Worm (Caenorhabditis elegans): ENCODE measurements around the gene F58F9.3.

F58F9.3 gene

ce11 chrIV:6279392-6279791 lies 46.4 kb downstream of the F58F9.3 start, which contains the start of gene sams-5:
sams-5 (minus strand) TSS chrIV:6279522.
- TF ChIP-seq hif-1 (tag; optimal IDR thresholded peaks at IDR 0.05): no peak
- no peak for TF ChIP-seq nhr-11 (tag; optimal IDR thresholded peaks at IDR 0.05)
- TF ChIP-seq madf-9 (GFP tag; conservative IDR thresholded peaks at IDR 0.05): no peak
- TF ChIP-seq F26F4.8 (GFP tag; conservative IDR thresholded peaks at IDR 0.05): no peak
- no peak for TF ChIP-seq jun-1 (tag; optimal IDR thresholded peaks at IDR 0.05)
- no peak for TF ChIP-seq ces-1 (GFP tag; optimal IDR thresholded peaks at IDR 0.05)
- no peak for TF ChIP-seq snpc-1.2 (GFP tag; IDR thresholded peaks at IDR 0.05)
- TF ChIP-seq Y105C5A.15 (GFP tag; IDR thresholded peaks at IDR 0.05): no peak
- TF ChIP-seq daf-8 (GFP tag; IDR thresholded peaks at IDR 0.05): no peak
- no peak for TF ChIP-seq gei-8 (GFP tag; optimal IDR thresholded peaks at IDR 0.05)
- TF ChIP-seq zip-11 (GFP tag; IDR thresholded peaks at IDR 0.05): no peak
- TF ChIP-seq ceh-28 (tag; optimal IDR thresholded peaks at IDR 0.05): no peak
- no peak for TF ChIP-seq ceh-32 (tag; optimal IDR thresholded peaks at IDR 0.05; ENCODE audit: poor library complexity)

- TF ChIP-seq mxl-3 (GFP tag; optimal IDR thresholded peaks at IDR 0.05) (no peak), tra-1 (GFP tag; IDR thresholded peaks at IDR 0.05) (no peak), lir-3 (tag; optimal IDR thresholded peaks at IDR 0.05) (no peak), fkh-10 (GFP tag; optimal IDR thresholded peaks at IDR 0.05) (no peak), nhr-28 (tag; optimal IDR thresholded peaks at IDR 0.05) (no peak), ZK337.2 (GFP tag; IDR thresholded peaks at IDR 0.05) (no peak), nhr-102 (tag; optimal IDR thresholded peaks at IDR 0.05) (no peak), lin-13 (GFP tag; optimal IDR thresholded peaks at IDR 0.05) (no peak), arid-1 (GFP tag; conservative IDR thresholded peaks at IDR 0.05) (no peak), mdt-29 (GFP tag; IDR thresholded peaks at IDR 0.05) (no peak), gei-8 (GFP tag; optimal IDR thresholded peaks at IDR 0.05) (no peak), lin-39 (tag; optimal IDR thresholded peaks at IDR 0.05) (no peak), zip-11 (GFP tag; IDR thresholded peaks at IDR 0.05) (no peak), madf-9 (GFP tag; conservative IDR thresholded peaks at IDR 0.05) (no peak), unc-62 (GFP tag; optimal IDR thresholded peaks at IDR 0.05 in 1 of 2) (no peak), unc-62 (tag; optimal IDR thresholded peaks at IDR 0.05) (no peak), aly-2 (tag; optimal IDR thresholded peaks at IDR 0.05) (no peak), dmd-6 (GFP tag; IDR thresholded peaks at IDR 0.05) (no peak)
These were observed 49.1 kb downstream of the F58F9.3 start, which contains the start of gene srv-32 for ce11 chrIV:6282143-6282542. srv-32 (minus strand) TSS chrIV:6282243.

ce11 chrIV:6284277-6284676 lies 51.2 kb downstream of the F58F9.3 start, which contains the start of gene ops-1:
ops-1 (minus strand) TSS chrIV:6284377.
- TF ChIP-seq ama-1 (optimal IDR thresholded peaks at IDR 0.05) (no peak), nhr-41 (GFP tag; IDR thresholded peaks at IDR 0.05) (no peak), nhr-42 (GFP tag; IDR thresholded peaks at IDR 0.05) (no peak), aly-2 (tag; optimal IDR thresholded peaks at IDR 0.05) (no peak), mxl-2 (GFP tag; conservative IDR thresholded peaks at IDR 0.05) (no peak), Y75B8A.6 (GFP tag; IDR thresholded peaks at IDR 0.05) (no peak), tag-97 (GFP tag; IDR thresholded peaks at IDR 0.05) (no peak), nhr-111 (GFP tag; optimal IDR thresholded peaks at IDR 0.05) (no peak), lir-3 (tag; optimal IDR thresholded peaks at IDR 0.05) (no peak)

Data from whole organism, L4 larva.